Worm (Caenorhabditis elegans) whole organism, late embryonic: ENCODE data around the gene popl-1.

Source experiments
- C38D4.7 ChIP-seq: fragments of 200-800 bp; sonication (Bioruptor generic); optimal IDR thresholded peaks from 2 replicates; lab custom pipeline; 2018; ENCODE audit warnings: mild to moderate bottlenecking, missing genetic modification characterization, moderate library complexity, missing compliant biosample characterization
- F13H6.1 ChIP-seq: sonication (generic microtip); optimal IDR thresholded peaks from 2 replicates; lab custom pipeline; 2016; ENCODE audit warnings: missing genetic modification characterization, missing compliant biosample characterization
- K02D7.2 ChIP-seq: sonication (generic microtip); optimal IDR thresholded peaks from 2 replicates; lab custom pipeline; 2017; ENCODE audit warnings: mild to moderate bottlenecking, missing genetic modification characterization, missing compliant biosample characterization
- T23F11.4 ChIP-seq: fragments of 200-800 bp; sonication (Bioruptor generic); optimal IDR thresholded peaks from 2 replicates; lab custom pipeline; 2018; ENCODE audit warnings: mild to moderate bottlenecking, missing genetic modification characterization, missing compliant biosample characterization
- Y22D7AL.16 ChIP-seq: sonication (generic microtip); optimal IDR thresholded peaks from 2 replicates; lab custom pipeline; 2016; ENCODE audit warnings: missing genetic modification characterization, missing compliant biosample characterization
- ahr-1 ChIP-seq: sonication (generic microtip); optimal IDR thresholded peaks from 2 replicates; lab custom pipeline; 2016; ENCODE audit warnings: missing genetic modification characterization, missing compliant biosample characterization
- ceh-18 ChIP-seq: sonication (generic microtip); optimal IDR thresholded peaks from 2 replicates; lab custom pipeline; 2016; ENCODE audit warnings: missing genetic modification characterization, missing compliant biosample characterization
- ceh-19 ChIP-seq: fragments of 200-800 bp; sonication (Bioruptor generic); optimal IDR thresholded peaks from 2 replicates; lab custom pipeline; 2018; ENCODE audit warnings: mild to moderate bottlenecking, missing genetic modification characterization, missing compliant biosample characterization
- ceh-24 ChIP-seq: sonication (generic microtip); optimal IDR thresholded peaks from 2 replicates; lab custom pipeline; 2016; ENCODE audit warnings: mild to moderate bottlenecking, missing genetic modification characterization, missing compliant biosample characterization
- ceh-31 ChIP-seq: sonication (generic microtip); optimal IDR thresholded peaks from 2 replicates; lab custom pipeline; 2016; ENCODE audit warnings: missing genetic modification characterization, missing compliant biosample characterization
- ceh-6 ChIP-seq: fragments of 200-800 bp; sonication (Bioruptor generic); optimal IDR thresholded peaks from 2 replicates; lab custom pipeline; 2018; ENCODE audit warnings: mild to moderate bottlenecking, missing genetic modification characterization, missing compliant biosample characterization
- dmd-4 ChIP-seq: sonication (generic microtip); optimal IDR thresholded peaks from 2 replicates; lab custom pipeline; 2016; ENCODE audit warnings: borderline replicate concordance, missing genetic modification characterization, missing compliant biosample characterization
- elt-2 ChIP-seq: sonication (generic microtip); optimal IDR thresholded peaks from 2 replicates; lab custom pipeline; 2016; ENCODE audit warnings: missing genetic modification reagents, missing genetic modification characterization, missing compliant biosample characterization
- eyg-1 ChIP-seq: sonication (generic microtip); optimal IDR thresholded peaks from 2 replicates; lab custom pipeline; 2016; ENCODE audit warnings: missing genotype, missing genetic modification characterization, missing compliant biosample characterization
- gmeb-2 ChIP-seq: sonication (generic microtip); optimal IDR thresholded peaks from 2 replicates; lab custom pipeline; 2016; ENCODE audit warnings: missing genetic modification characterization, inconsistent platforms, missing compliant biosample characterization
- hlh-30 ChIP-seq: sonication (generic microtip); optimal IDR thresholded peaks from 2 replicates; lab custom pipeline; 2017; ENCODE audit warnings: antibody characterized with exemption, missing genetic modification characterization, missing compliant biosample characterization; ENCODE audit not compliant: insufficient read depth
- hlh-6 ChIP-seq: sonication (generic microtip); optimal IDR thresholded peaks from 2 replicates; lab custom pipeline; 2016; ENCODE audit warnings: missing genotype, missing genetic modification characterization, missing compliant biosample characterization
- lin-11 ChIP-seq: fragments of 200-800 bp; sonication (Bioruptor generic); optimal IDR thresholded peaks from 2 replicates; lab custom pipeline; 2018; ENCODE audit warnings: mild to moderate bottlenecking, missing genetic modification characterization, missing compliant biosample characterization
- madf-2 ChIP-seq: sonication (generic microtip); optimal IDR thresholded peaks from 2 replicates; lab custom pipeline; 2017; ENCODE audit warnings: missing genetic modification characterization, missing compliant biosample characterization
- mec-3 ChIP-seq: sonication (generic microtip); optimal IDR thresholded peaks from 2 replicates; lab custom pipeline; 2016; ENCODE audit warnings: borderline replicate concordance, missing genetic modification characterization, missing compliant biosample characterization
- nfya-1 ChIP-seq: sonication (generic microtip); optimal IDR thresholded peaks from 2 replicates; lab custom pipeline; 2017; ENCODE audit warnings: missing genetic modification characterization, mild to moderate bottlenecking, missing compliant biosample characterization, antibody characterized with exemption, moderate library complexity
- nhr-11 ChIP-seq: fragments of 150-350 bp; optimal IDR thresholded peaks from 2 replicates; lab custom pipeline; 2014; ENCODE audit warnings: missing biosample characterization, missing genetic modification characterization
- odd-2 ChIP-seq: sonication (generic microtip); optimal IDR thresholded peaks from 2 replicates; lab custom pipeline; 2017; ENCODE audit warnings: antibody characterized with exemption, mild to moderate bottlenecking, missing genetic modification characterization, missing compliant biosample characterization
- pag-3 ChIP-seq: sonication (generic microtip); optimal IDR thresholded peaks from 2 replicates; lab custom pipeline; 2016; ENCODE audit warnings: missing compliant biosample characterization, missing genetic modification characterization, borderline replicate concordance
- pha-2 ChIP-seq: sonication (generic microtip); optimal IDR thresholded peaks from 2 replicates; lab custom pipeline; 2017; ENCODE audit warnings: mild to moderate bottlenecking, missing genetic modification characterization, missing compliant biosample characterization
- pros-1 ChIP-seq: fragments of 150-350 bp; optimal IDR thresholded peaks from 2 replicates; lab custom pipeline; 2014; ENCODE audit warnings: missing biosample characterization, missing genetic modification reagents, missing genetic modification characterization
- rnt-1 ChIP-seq: sonication (generic microtip); optimal IDR thresholded peaks from 2 replicates; lab custom pipeline; 2016; ENCODE audit warnings: missing genetic modification characterization, missing compliant biosample characterization
- sox-4 ChIP-seq: sonication (generic microtip); optimal IDR thresholded peaks from 2 replicates; lab custom pipeline; 2017; ENCODE audit warnings: mild to moderate bottlenecking, missing genetic modification characterization, inconsistent platforms, missing compliant biosample characterization
- syd-9 ChIP-seq: sonication (generic microtip); optimal IDR thresholded peaks from 2 replicates; lab custom pipeline; 2016; ENCODE audit warnings: mild to moderate bottlenecking, missing genetic modification characterization, moderate library complexity, missing compliant biosample characterization
- tbx-2 ChIP-seq: sonication (generic microtip); optimal IDR thresholded peaks from 2 replicates; lab custom pipeline; 2016; ENCODE audit warnings: missing genetic modification characterization, missing compliant biosample characterization
- unc-3 ChIP-seq, 2 experiments: fragments of 200-800 bp in 1 of 2; sonication (Bioruptor generic) in 1 of 2; sonication (generic microtip) in 1 of 2; conservative IDR thresholded peaks in 1 of 2; optimal IDR thresholded peaks in 1 of 2; 2 replicates each; pipeline versions ENCODE4 v1.3.6 to Lab custom; 2016 to 2022; ENCODE audit warnings: missing compliant biosample characterization in 2 of 2, missing genetic modification characterization in 2 of 2, missing genetic modification reagents in 1 of 2
- unc-55 ChIP-seq: sonication (generic microtip); optimal IDR thresholded peaks from 2 replicates; lab custom pipeline; 2017; ENCODE audit warnings: missing biosample characterization, missing genetic modification reagents, missing genetic modification characterization
- unc-86 ChIP-seq: sonication (generic microtip); optimal IDR thresholded peaks from 2 replicates; lab custom pipeline; 2016; ENCODE audit warnings: missing genetic modification characterization, missing compliant biosample characterization
- ztf-16 ChIP-seq: sonication (generic microtip); optimal IDR thresholded peaks from 2 replicates; lab custom pipeline; 2017; ENCODE audit warnings: missing genetic modification characterization, missing compliant biosample characterization

Gene popl-1

ce11 chrIII:6402810-6403209, 27.9 kb downstream of the popl-1 start:
- TF ChIP-seq hlh-6 = no peak
- no peak for TF ChIP-seq K02D7.2
- TF ChIP-seq ceh-24 (tag; lab: Kevin White, UChicago) = no peak
- no peak for TF ChIP-seq unc-86
- TF ChIP-seq ceh-31 (tag; lab: Kevin White, UChicago) = no peak
- no peak for TF ChIP-seq C38D4.7 (GFP tag; lab: Kevin White, UChicago)

- TF ChIP-seq ceh-19 (GFP tag; lab: Kevin White, UChicago) (no peak), ztf-16 (tag; lab: Kevin White, UChicago) (no peak), ceh-31 (tag; lab: Kevin White, UChicago) (no peak), F13H6.1 (tag; lab: Kevin White, UChicago) (no peak), unc-55 (GFP tag; lab: Kevin White, UChicago) (peak; percentile 89), C38D4.7 (GFP tag; lab: Kevin White, UChicago) (no peak), sox-4 (tag; lab: Kevin White, UChicago) (no peak), gmeb-2 (no peak), eyg-1 (tag; lab: Kevin White, UChicago) (no peak), rnt-1 (peak; percentile 57), elt-2 (tag; lab: Kevin White, UChicago) (no peak), unc-3 (GFP tag; conservative IDR thresholded peaks at IDR 0.05; lab: Robert Waterston, UW) (no peak), unc-3 (tag; optimal IDR thresholded peaks at IDR 0.05; lab: Kevin White, UChicago) (no peak), nhr-11 (tag; lab: Kevin White, UChicago) (no peak), nfya-1 (tag; lab: Kevin White, UChicago) (peak; percentile 15), pros-1 (tag; lab: Kevin White, UChicago) (no peak), ceh-18 (tag; lab: Kevin White, UChicago) (peak; percentile 76), K02D7.2 (no peak), tbx-2 (tag; lab: Kevin White, UChicago) (peak; percentile 23), hlh-30 (tag; lab: Kevin White, UChicago) (no peak), pag-3 (tag; lab: Kevin White, UChicago) (no peak), syd-9 (no peak), pha-2 (tag; lab: Kevin White, UChicago) (no peak), madf-2 (tag; lab: Kevin White, UChicago) (no peak)
These were observed 28.4 kb downstream of the popl-1 start for ce11 chrIII:6402346-6402745.

- TF ChIP-seq ceh-24 (tag; lab: Kevin White, UChicago) = no peak
- no peak for TF ChIP-seq tbx-2 (tag; lab: Kevin White, UChicago)
- TF ChIP-seq dmd-4 (tag; lab: Kevin White, UChicago) = no peak
- no peak for TF ChIP-seq K02D7.2
- no peak for TF ChIP-seq ceh-6
These were observed 31.3 kb downstream of the popl-1 start for ce11 chrIII:6399424-6399823.

- TF ChIP-seq hlh-6 = no peak
- no peak for TF ChIP-seq odd-2
These were observed 32.6 kb downstream of the popl-1 start for ce11 chrIII:6398124-6398523.

- TF ChIP-seq mec-3 (tag; lab: Kevin White, UChicago) (no peak), elt-2 (tag; lab: Kevin White, UChicago) (peak; percentile 91), T23F11.4 (GFP tag; lab: Kevin White, UChicago) (no peak), ztf-16 (tag; lab: Kevin White, UChicago) (no peak), ahr-1 (tag; lab: Kevin White, UChicago) (no peak), rnt-1 (no peak), Y22D7AL.16 (tag; lab: Kevin White, UChicago) (no peak), lin-11 (no peak), pros-1 (tag; lab: Kevin White, UChicago) (no peak)
These were observed 34.4 kb downstream of the popl-1 start for ce11 chrIII:6396381-6396780.
